Worm (Caenorhabditis elegans): Measurements from ENCODE around the gene T08B6.9.

T08B6.9 gene

DNA sequence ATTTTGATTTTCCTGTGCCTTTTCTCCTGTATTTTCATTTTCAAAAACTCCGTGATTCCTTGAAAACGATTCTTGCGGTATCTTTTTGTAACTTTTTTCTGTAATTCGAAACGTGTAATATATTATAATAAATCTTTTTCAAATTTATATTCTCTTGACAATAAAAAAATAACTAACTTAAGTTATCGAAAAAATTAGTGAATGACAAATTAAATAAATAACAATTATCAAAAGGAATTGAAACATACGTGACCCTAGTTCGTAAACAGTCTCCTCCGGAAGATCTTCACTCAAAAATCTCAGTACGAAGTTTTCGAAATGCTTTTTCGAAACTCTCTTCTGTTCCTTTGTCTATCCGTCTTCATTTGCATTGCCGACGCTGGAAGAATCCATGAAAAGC, at the start of gene T08B6.9:
T08B6.9 (plus strand) TSS at position 301 of the 400 bp plus-strand sequence.
- no peak for TF ChIP-seq W03F9.2 (tag; optimal IDR thresholded peaks at IDR 0.05)
- no peak for TF ChIP-seq him-1 (tag; optimal IDR thresholded peaks at IDR 0.05)
- TF ChIP-seq dao-5 (tag; optimal IDR thresholded peaks at IDR 0.05), result no peak

- TF ChIP-seq W03F9.2 (tag; optimal IDR thresholded peaks at IDR 0.05) (no peak), him-1 (tag; optimal IDR thresholded peaks at IDR 0.05) (no peak), dao-5 (tag; optimal IDR thresholded peaks at IDR 0.05) (no peak)
Observed at ce11 chrIV:4842030-4842429, 48.6 kb upstream of the T08B6.9 start.

DNA sequence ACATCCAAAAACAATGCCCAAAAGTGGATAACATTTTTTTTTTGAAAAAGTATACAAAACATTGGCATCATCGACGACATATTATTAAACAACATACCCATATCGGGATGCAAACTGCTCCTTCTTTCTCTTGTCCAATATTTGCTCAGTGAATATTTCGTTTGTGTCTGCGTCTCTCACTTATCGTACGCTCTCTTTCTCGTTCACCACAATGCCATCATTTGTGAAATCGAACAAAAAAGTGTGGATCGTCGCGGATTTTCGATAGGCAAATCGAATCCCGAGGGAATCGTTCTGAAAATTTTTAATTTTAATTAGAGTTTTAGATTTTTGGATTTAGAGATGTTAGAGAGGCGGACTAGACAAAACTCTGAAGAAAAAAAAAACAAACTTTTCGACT, 43.9 kb upstream of the T08B6.9 start, which contains the start of gene tat-2:
tat-2 (minus strand) TSS at position 101 of the 400 bp plus-strand sequence.
- TF ChIP-seq him-1 (tag; optimal IDR thresholded peaks at IDR 0.05) (no peak), W03F9.2 (tag; optimal IDR thresholded peaks at IDR 0.05) (no peak), dao-5 (tag; optimal IDR thresholded peaks at IDR 0.05) (no peak)

DNA sequence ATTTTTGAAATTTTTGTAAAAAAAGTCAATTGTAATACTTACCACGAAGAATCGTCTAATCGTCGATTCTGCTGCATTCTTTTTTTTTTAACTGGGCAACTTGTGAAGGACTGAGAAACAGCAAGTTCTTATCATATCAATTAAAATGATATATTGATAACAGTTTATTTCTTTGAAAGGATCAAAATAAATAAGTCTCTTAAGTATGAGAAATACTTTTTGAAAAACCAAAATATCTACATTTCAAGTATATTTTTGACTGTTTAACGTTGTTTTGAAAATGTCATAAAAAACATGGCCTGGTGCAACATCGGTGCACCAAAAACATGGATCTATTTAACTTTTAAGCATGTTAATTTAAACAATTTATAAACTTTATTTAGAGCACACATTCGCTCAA, 34.4 kb upstream of the T08B6.9 start, which contains the start of gene Y17G9A.2:
Y17G9A.2 (minus strand) TSS at position 101 of the 400 bp plus-strand sequence.
- no peak for TF ChIP-seq W03F9.2 (tag; optimal IDR thresholded peaks at IDR 0.05)
- no peak for TF ChIP-seq him-1 (tag; optimal IDR thresholded peaks at IDR 0.05)
- no peak for TF ChIP-seq dao-5 (tag; optimal IDR thresholded peaks at IDR 0.05)

DNA sequence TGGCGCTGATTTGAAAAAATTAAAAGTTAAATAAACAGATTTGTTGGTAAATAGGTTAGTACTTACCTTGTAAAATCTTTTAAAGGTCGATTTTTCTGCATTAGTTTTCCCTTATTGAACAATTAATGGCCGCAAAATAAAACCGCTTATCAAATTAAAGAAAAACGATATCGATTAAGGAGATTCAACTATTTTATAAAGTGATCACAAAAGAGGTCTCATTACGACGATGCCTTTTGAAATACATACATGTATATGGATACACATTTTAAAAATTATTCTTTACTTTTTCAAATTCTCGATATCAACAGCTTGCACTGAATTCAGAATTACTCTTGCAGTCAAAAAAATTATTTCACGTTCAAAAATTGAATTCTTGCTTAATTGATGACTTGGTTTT, 32.1 kb upstream of the T08B6.9 start, which contains the start of gene Y17G9A.3:
Y17G9A.3 (minus strand) TSS at position 101 of the 400 bp plus-strand sequence.
- TF ChIP-seq W03F9.2 (tag; optimal IDR thresholded peaks at IDR 0.05), result no peak
- no peak for TF ChIP-seq him-1 (tag; optimal IDR thresholded peaks at IDR 0.05)
- TF ChIP-seq dao-5 (tag; optimal IDR thresholded peaks at IDR 0.05), result no peak

ce11 chrIV:4861449-4861848, 29.2 kb upstream of the T08B6.9 start, which contains the start of the genes Y17G9A.4 and str-173:
Gene Y17G9A.4, minus strand, starts transcription at chrIV:4861549.
Gene str-173, plus strand, starts transcription at chrIV:4861773.
- no peak for TF ChIP-seq him-1 (tag; optimal IDR thresholded peaks at IDR 0.05)
- TF ChIP-seq W03F9.2 (tag; optimal IDR thresholded peaks at IDR 0.05), result no peak
- no peak for TF ChIP-seq dao-5 (tag; optimal IDR thresholded peaks at IDR 0.05)

- TF ChIP-seq dao-5 (tag; optimal IDR thresholded peaks at IDR 0.05) (no peak), W03F9.2 (tag; optimal IDR thresholded peaks at IDR 0.05) (no peak), him-1 (tag; optimal IDR thresholded peaks at IDR 0.05) (no peak)
Observed at ce11 chrIV:4864524-4864923, 26.1 kb upstream of the T08B6.9 start.

DNA sequence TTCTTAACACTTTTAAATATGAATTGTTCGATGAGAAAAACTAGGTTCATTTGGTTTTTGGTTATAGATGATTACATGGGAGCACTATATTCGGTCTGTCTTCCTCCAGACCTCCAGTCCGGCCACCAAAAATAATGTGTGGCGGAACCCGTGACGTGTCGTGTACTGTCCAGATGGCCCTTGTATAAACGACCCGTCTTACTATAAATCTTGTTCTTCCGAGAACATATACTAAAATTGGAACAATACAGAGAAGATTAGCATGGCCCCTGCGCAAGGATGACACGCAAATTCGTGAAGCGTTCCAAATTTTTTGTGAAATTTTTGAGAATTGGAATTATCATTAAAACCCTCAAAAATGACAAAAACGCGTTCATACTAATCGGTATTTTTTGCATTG, 24.0 kb upstream of the T08B6.9 start:
- TF ChIP-seq W03F9.2 (tag; optimal IDR thresholded peaks at IDR 0.05) (no peak), him-1 (tag; optimal IDR thresholded peaks at IDR 0.05) (no peak), dao-5 (tag; optimal IDR thresholded peaks at IDR 0.05) (no peak)

DNA sequence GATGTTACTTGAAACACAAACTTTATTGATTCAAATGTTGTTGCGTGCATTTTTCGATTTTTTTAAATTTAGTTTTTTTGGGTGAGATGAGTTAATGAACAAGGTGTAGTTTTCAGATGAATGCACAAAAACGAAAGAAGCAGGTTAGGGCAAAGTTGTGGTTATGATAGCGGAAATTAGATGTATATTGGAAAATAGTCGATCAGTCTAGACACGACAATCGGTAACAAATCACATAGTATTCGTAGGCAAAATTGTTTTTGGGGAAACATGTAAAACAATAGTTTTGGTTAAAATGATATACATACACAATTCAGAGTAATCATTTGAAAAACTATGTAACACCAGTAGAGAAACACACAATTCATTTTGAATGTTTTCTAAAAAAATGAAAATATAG, 23.0 kb upstream of the T08B6.9 start, which contains the start of gene str-172:
str-172 (minus strand) TSS at position 101 of the 400 bp plus-strand sequence.
- TF ChIP-seq W03F9.2 (tag; optimal IDR thresholded peaks at IDR 0.05) (no peak), him-1 (tag; optimal IDR thresholded peaks at IDR 0.05) (no peak), dao-5 (tag; optimal IDR thresholded peaks at IDR 0.05) (no peak)

DNA sequence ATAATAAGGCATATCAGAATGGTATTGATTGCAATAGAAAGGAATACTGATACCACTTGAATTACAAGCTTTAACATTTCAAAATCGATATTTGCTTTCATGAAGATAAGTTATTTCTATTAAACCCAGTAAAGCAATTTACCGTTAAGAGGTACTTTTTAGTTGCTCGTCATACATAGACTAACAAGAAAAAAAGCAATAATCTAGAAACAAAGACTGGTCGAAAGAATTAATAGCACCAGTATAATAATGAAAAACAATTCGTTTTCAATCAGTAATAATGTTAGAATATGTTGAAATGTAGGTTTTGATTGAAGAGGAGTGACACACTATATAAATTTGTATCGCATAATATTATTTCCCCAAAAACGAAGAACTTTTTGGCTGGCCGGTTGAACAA, 20.1 kb upstream of the T08B6.9 start, which contains the start of gene str-175:
str-175 (minus strand) TSS at position 101 of the 400 bp plus-strand sequence.
- TF ChIP-seq W03F9.2 (tag; optimal IDR thresholded peaks at IDR 0.05) (no peak), him-1 (tag; optimal IDR thresholded peaks at IDR 0.05) (no peak), dao-5 (tag; optimal IDR thresholded peaks at IDR 0.05) (no peak)

ce11 chrIV:4874603-4875002, 16.0 kb upstream of the T08B6.9 start, which contains the start of gene str-174:
Gene str-174, minus strand, starts transcription at chrIV:4874703.
- TF ChIP-seq dao-5 (tag; optimal IDR thresholded peaks at IDR 0.05) (no peak), him-1 (tag; optimal IDR thresholded peaks at IDR 0.05) (no peak), W03F9.2 (tag; optimal IDR thresholded peaks at IDR 0.05) (no peak)

ce11 chrIV:4877102-4877501, 13.5 kb upstream of the T08B6.9 start, which contains the start of gene str-170:
Gene str-170, plus strand, starts transcription at chrIV:4877402.
- no peak for TF ChIP-seq him-1 (tag; optimal IDR thresholded peaks at IDR 0.05)
- TF ChIP-seq W03F9.2 (tag; optimal IDR thresholded peaks at IDR 0.05), result no peak
- no peak for TF ChIP-seq dao-5 (tag; optimal IDR thresholded peaks at IDR 0.05)

DNA sequence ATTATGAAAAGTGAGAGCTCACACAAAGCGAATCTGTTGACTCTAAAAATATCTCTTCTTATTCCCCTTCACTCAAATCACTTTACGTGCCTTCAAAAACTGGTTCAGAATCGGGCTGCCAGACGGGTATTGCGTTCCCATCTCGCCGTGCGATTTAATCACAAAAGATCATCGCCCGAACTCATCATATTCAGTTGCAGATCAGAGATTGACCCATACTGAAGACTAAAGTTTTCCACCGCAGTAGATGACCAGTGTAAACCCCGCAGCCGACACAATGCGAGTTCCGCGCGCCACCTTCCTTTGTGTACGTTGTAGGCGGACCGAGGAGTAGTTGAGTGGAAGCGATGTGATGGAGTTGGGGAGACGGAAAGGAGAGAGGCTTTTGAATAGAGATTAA, 10.0 kb upstream of the T08B6.9 start:
- TF ChIP-seq W03F9.2 (tag; optimal IDR thresholded peaks at IDR 0.05) (peak; percentile 6), him-1 (tag; optimal IDR thresholded peaks at IDR 0.05) (no peak), dao-5 (tag; optimal IDR thresholded peaks at IDR 0.05) (no peak)

- TF ChIP-seq W03F9.2 (tag; optimal IDR thresholded peaks at IDR 0.05), result no peak
- no peak for TF ChIP-seq him-1 (tag; optimal IDR thresholded peaks at IDR 0.05)
- no peak for TF ChIP-seq dao-5 (tag; optimal IDR thresholded peaks at IDR 0.05)
Observed at ce11 chrIV:4883984-4884383, 6.7 kb upstream of the T08B6.9 start, which contains the start of gene str-166. Gene str-166, plus strand, starts transcription at chrIV:4884284.

- TF ChIP-seq him-1 (tag; optimal IDR thresholded peaks at IDR 0.05) (no peak), dao-5 (tag; optimal IDR thresholded peaks at IDR 0.05) (no peak), W03F9.2 (tag; optimal IDR thresholded peaks at IDR 0.05) (no peak)
Observed at ce11 chrIV:4885435-4885834, 5.2 kb upstream of the T08B6.9 start.

All from whole organism, L4/young adult.